Worm (Caenorhabditis elegans): ENCODE data around the gene C56G2.9.

C56G2.9 gene

DNA sequence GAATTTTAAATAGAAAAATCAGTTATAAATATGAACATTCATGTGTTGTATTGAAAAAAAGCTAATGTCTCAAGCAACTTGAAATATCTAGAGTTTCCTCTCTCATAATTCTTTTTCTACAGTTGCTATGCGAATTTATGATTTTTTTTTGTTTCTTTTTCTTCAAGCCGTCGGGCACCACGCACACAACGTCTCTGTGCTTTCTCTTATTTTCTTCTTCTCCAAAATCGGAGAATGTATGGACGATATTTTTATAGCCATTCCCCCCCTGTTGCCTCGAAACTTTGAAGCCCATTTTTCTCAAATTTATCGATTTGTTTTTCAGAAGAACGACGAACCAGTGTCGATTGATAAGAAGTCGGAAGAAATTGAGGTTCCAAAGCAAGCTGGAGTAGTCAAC, 13.6 kb upstream of the C56G2.9 start:
- no peak for TF ChIP-seq ztf-23 (GFP tag; IDR thresholded peaks at IDR 0.05)
- no peak for TF ChIP-seq T22C8.4 (GFP tag; IDR thresholded peaks at IDR 0.05)
- TF ChIP-seq tab-1 (GFP tag; IDR thresholded peaks at IDR 0.05), result no peak
- TF ChIP-seq ref-1 (GFP tag; conservative IDR thresholded peaks at IDR 0.05), result no peak

ce11 chrIII:6356007-6356406, 12.9 kb upstream of the C56G2.9 start:
- TF ChIP-seq ztf-29 (GFP tag; IDR thresholded peaks at IDR 0.05), result no peak
- no peak for TF ChIP-seq tab-1 (GFP tag; IDR thresholded peaks at IDR 0.05)
- no peak for TF ChIP-seq ref-1 (GFP tag; conservative IDR thresholded peaks at IDR 0.05)
- TF ChIP-seq med-1 (GFP tag; optimal IDR thresholded peaks at IDR 0.05; ENCODE audit: insufficient read depth), result no peak
- no peak for TF ChIP-seq klf-2 (GFP tag; conservative IDR thresholded peaks at IDR 0.05)
- TF ChIP-seq flt-1 (GFP tag; IDR thresholded peaks at IDR 0.05), result no peak
- TF ChIP-seq ztf-23 (GFP tag; IDR thresholded peaks at IDR 0.05), result no peak
- no peak for TF ChIP-seq cog-1 (tag; optimal IDR thresholded peaks at IDR 0.05)
- no peak for TF ChIP-seq T22C8.4 (GFP tag; IDR thresholded peaks at IDR 0.05)

- TF ChIP-seq ref-1 (GFP tag; conservative IDR thresholded peaks at IDR 0.05), result no peak
- no peak for TF ChIP-seq ztf-23 (GFP tag; IDR thresholded peaks at IDR 0.05)
- TF ChIP-seq tab-1 (GFP tag; IDR thresholded peaks at IDR 0.05), result no peak
- no peak for TF ChIP-seq T22C8.4 (GFP tag; IDR thresholded peaks at IDR 0.05)
- no peak for TF ChIP-seq med-1 (GFP tag; optimal IDR thresholded peaks at IDR 0.05; ENCODE audit: insufficient read depth)
- TF ChIP-seq ztf-29 (GFP tag; IDR thresholded peaks at IDR 0.05), result no peak
- TF ChIP-seq klf-2 (GFP tag; conservative IDR thresholded peaks at IDR 0.05), result no peak
- TF ChIP-seq flt-1 (GFP tag; IDR thresholded peaks at IDR 0.05), result no peak
- no peak for TF ChIP-seq cog-1 (tag; optimal IDR thresholded peaks at IDR 0.05)
Measured at ce11 chrIII:6355359-6355758, 12.2 kb upstream of the C56G2.9 start.

- TF ChIP-seq ztf-23 (GFP tag; IDR thresholded peaks at IDR 0.05) (no peak), T22C8.4 (GFP tag; IDR thresholded peaks at IDR 0.05) (no peak), flt-1 (GFP tag; IDR thresholded peaks at IDR 0.05) (no peak), ztf-29 (GFP tag; IDR thresholded peaks at IDR 0.05) (no peak), tab-1 (GFP tag; IDR thresholded peaks at IDR 0.05) (no peak), ref-1 (GFP tag; conservative IDR thresholded peaks at IDR 0.05) (no peak), cog-1 (tag; optimal IDR thresholded peaks at IDR 0.05) (no peak), klf-2 (GFP tag; conservative IDR thresholded peaks at IDR 0.05) (no peak), med-1 (GFP tag; optimal IDR thresholded peaks at IDR 0.05; ENCODE audit: insufficient read depth) (no peak)
Measured at ce11 chrIII:6353084-6353483, 10.0 kb upstream of the C56G2.9 start, which contains the start of gene akap-1. Gene akap-1 (plus strand): TSS chrIII:6353384.

DNA sequence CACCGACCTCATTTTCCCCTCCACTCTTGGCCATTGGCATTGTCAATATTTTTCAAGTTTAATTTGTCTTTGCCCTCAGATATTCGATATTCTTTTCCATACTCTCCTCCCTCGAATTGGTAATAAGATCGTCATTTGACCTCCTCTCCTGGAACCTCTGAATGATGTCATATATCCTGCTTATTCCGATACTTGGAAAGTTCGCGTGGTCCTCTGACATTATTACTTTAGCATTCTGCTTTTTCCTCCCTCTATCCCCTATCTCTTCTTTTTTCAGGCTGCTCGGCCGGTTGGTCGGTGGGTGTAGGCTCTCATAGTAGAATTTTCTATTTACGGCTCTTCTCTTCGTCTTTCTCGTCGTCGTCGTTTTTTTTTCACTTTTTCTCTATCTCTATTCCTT, 9.3 kb upstream of the C56G2.9 start:
- TF ChIP-seq ref-1 (GFP tag; conservative IDR thresholded peaks at IDR 0.05) (no peak), tab-1 (GFP tag; IDR thresholded peaks at IDR 0.05) (no peak), cog-1 (tag; optimal IDR thresholded peaks at IDR 0.05) (no peak), flt-1 (GFP tag; IDR thresholded peaks at IDR 0.05) (no peak), T22C8.4 (GFP tag; IDR thresholded peaks at IDR 0.05) (no peak), klf-2 (GFP tag; conservative IDR thresholded peaks at IDR 0.05) (no peak), ztf-23 (GFP tag; IDR thresholded peaks at IDR 0.05) (no peak), med-1 (GFP tag; optimal IDR thresholded peaks at IDR 0.05; ENCODE audit: insufficient read depth) (no peak), ztf-29 (GFP tag; IDR thresholded peaks at IDR 0.05) (no peak)

- no peak for TF ChIP-seq ref-1 (GFP tag; conservative IDR thresholded peaks at IDR 0.05)
- no peak for TF ChIP-seq cog-1 (tag; optimal IDR thresholded peaks at IDR 0.05)
- TF ChIP-seq ztf-29 (GFP tag; IDR thresholded peaks at IDR 0.05), result no peak
- TF ChIP-seq med-1 (GFP tag; optimal IDR thresholded peaks at IDR 0.05; ENCODE audit: insufficient read depth), result no peak
- TF ChIP-seq flt-1 (GFP tag; IDR thresholded peaks at IDR 0.05), result no peak
- no peak for TF ChIP-seq T22C8.4 (GFP tag; IDR thresholded peaks at IDR 0.05)
- no peak for TF ChIP-seq klf-2 (GFP tag; conservative IDR thresholded peaks at IDR 0.05)
- TF ChIP-seq tab-1 (GFP tag; IDR thresholded peaks at IDR 0.05), result no peak
- no peak for TF ChIP-seq ztf-23 (GFP tag; IDR thresholded peaks at IDR 0.05)
Measured at ce11 chrIII:6351438-6351837, 8.3 kb upstream of the C56G2.9 start.

DNA sequence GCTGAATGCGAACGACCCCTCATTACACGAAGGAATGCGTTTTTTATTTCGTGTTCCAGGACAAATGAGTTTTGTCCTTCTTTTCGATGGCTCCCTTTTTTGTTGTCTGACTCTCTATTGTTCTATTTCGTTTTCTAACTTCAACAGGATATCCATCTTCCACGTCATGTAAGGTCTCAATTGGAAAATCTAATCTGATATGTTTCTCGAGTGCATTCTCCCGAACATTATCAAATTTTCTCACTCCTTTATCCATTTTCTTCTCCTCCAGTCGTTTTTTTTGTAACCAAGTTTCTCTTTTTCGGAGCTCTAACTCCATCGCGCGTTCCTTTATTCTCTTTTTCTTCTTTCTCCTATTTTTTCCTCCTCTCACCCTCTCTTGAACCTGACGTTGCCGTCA, 7.3 kb upstream of the C56G2.9 start:
- TF ChIP-seq flt-1 (GFP tag; IDR thresholded peaks at IDR 0.05), result no peak
- TF ChIP-seq ref-1 (GFP tag; conservative IDR thresholded peaks at IDR 0.05), result no peak
- no peak for TF ChIP-seq med-1 (GFP tag; optimal IDR thresholded peaks at IDR 0.05; ENCODE audit: insufficient read depth)
- TF ChIP-seq cog-1 (tag; optimal IDR thresholded peaks at IDR 0.05), result no peak
- TF ChIP-seq ztf-23 (GFP tag; IDR thresholded peaks at IDR 0.05), result no peak
- no peak for TF ChIP-seq T22C8.4 (GFP tag; IDR thresholded peaks at IDR 0.05)
- TF ChIP-seq ztf-29 (GFP tag; IDR thresholded peaks at IDR 0.05), result no peak
- TF ChIP-seq tab-1 (GFP tag; IDR thresholded peaks at IDR 0.05), result no peak
- TF ChIP-seq klf-2 (GFP tag; conservative IDR thresholded peaks at IDR 0.05), result no peak

DNA sequence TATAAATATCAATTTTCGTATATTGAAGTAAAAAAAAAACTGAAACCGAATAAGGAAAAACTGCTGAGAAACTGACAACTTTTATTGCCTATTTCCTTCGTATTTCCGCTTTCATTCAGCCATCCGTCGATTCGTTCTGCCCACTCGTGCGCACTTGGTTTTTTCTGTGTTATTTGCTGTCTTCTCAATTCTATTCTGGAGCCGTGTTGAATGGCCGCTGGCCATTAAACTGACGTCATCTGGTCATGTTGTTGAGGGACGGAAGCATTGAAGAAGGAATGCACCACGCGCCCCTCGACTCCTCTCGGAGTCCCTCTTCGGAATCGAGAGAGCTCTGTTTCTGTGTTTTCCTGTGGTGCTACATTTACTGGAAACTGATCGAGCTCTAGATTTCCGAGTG, 5.4 kb upstream of the C56G2.9 start:
- TF ChIP-seq ref-1 (GFP tag; conservative IDR thresholded peaks at IDR 0.05), result no peak
- TF ChIP-seq cog-1 (tag; optimal IDR thresholded peaks at IDR 0.05), result no peak
- TF ChIP-seq flt-1 (GFP tag; IDR thresholded peaks at IDR 0.05), result no peak
- TF ChIP-seq ztf-23 (GFP tag; IDR thresholded peaks at IDR 0.05), result no peak
- no peak for TF ChIP-seq klf-2 (GFP tag; conservative IDR thresholded peaks at IDR 0.05)
- TF ChIP-seq tab-1 (GFP tag; IDR thresholded peaks at IDR 0.05), result 0 out of 2 replicates have a peak, but pooled peaks have one; percentile 34
- no peak for TF ChIP-seq T22C8.4 (GFP tag; IDR thresholded peaks at IDR 0.05)
- TF ChIP-seq med-1 (GFP tag; optimal IDR thresholded peaks at IDR 0.05; ENCODE audit: insufficient read depth), result no peak

ce11 chrIII:6345968-6346498, 2.9 kb upstream of the C56G2.9 start, which contains the start of the genes trmt-10C.2 and C56G2.22:
Gene trmt-10C.2 (plus strand): TSS chrIII:6346281.
Gene C56G2.22 (plus strand): TSS chrIII:6346448.
- TF ChIP-seq klf-2 (GFP tag; conservative IDR thresholded peaks at IDR 0.05) (no peak), med-1 (GFP tag; optimal IDR thresholded peaks at IDR 0.05; ENCODE audit: insufficient read depth) (no peak), flt-1 (GFP tag; IDR thresholded peaks at IDR 0.05) (no peak), T22C8.4 (GFP tag; IDR thresholded peaks at IDR 0.05) (no peak)

- TF ChIP-seq cog-1 (tag; optimal IDR thresholded peaks at IDR 0.05), result peak; percentile 73
- peak; percentile 75; the same call in 1 of the 2 replicates for TF ChIP-seq flt-1 (GFP tag; IDR thresholded peaks at IDR 0.05)
- no peak for TF ChIP-seq ztf-29 (GFP tag; IDR thresholded peaks at IDR 0.05)
- TF ChIP-seq med-1 (GFP tag; optimal IDR thresholded peaks at IDR 0.05; ENCODE audit: insufficient read depth), result peak; percentile 29
- no peak for TF ChIP-seq klf-2 (GFP tag; conservative IDR thresholded peaks at IDR 0.05)
- TF ChIP-seq ztf-23 (GFP tag; IDR thresholded peaks at IDR 0.05), result 0 out of 2 replicates have a peak, but pooled peaks have one; percentile 40
Measured at ce11 chrIII:6344737-6345136, 1.6 kb upstream of the C56G2.9 start.
